Fruit fly (Drosophila melanogaster) whole organism, embryonic: Measurements from ENCODE around the gene CG5346.

Source experiments
- Atf6 ChIP-seq: fragments of 200-800 bp; sonication (Bioruptor generic); IDR thresholded peaks from 2 replicates; pipeline ENCODE4 v1.3.6; 2022; ENCODE audit warnings: missing biosample characterization, missing genetic modification characterization
- Bdp1 ChIP-seq: fragments of 200-800 bp; sonication (Bioruptor generic); optimal IDR thresholded peaks from 3 replicates; lab custom pipeline; 2016; ENCODE audit warnings: missing biosample characterization, missing genetic modification characterization
- CG11696 ChIP-seq: fragments of 200-800 bp; sonication (Bioruptor generic); IDR thresholded peaks from 2 replicates; pipeline ENCODE4 v1.3.6; 2022; ENCODE audit warnings: missing biosample characterization, missing genetic modification characterization
- CG12236 ChIP-seq: fragments of 200-800 bp; sonication (Bioruptor generic); optimal IDR thresholded peaks from 2 replicates; lab custom pipeline; 2016; ENCODE audit warnings: missing biosample characterization, missing genetic modification characterization
- CG14710 ChIP-seq: fragments of 200-800 bp; sonication (Bioruptor generic); optimal IDR thresholded peaks from 3 replicates; lab custom pipeline; 2019; ENCODE audit warnings: missing biosample characterization, mild to moderate bottlenecking, missing genetic modification characterization, moderate library complexity
- CG1529 ChIP-seq: fragments of 200-800 bp; sonication (Bioruptor generic); optimal IDR thresholded peaks from 3 replicates; lab custom pipeline; 2018; ENCODE audit warnings: missing biosample characterization, missing genetic modification characterization
- CG1647 ChIP-seq: fragments of 200-800 bp; sonication (Bioruptor generic); optimal IDR thresholded peaks from 3 replicates; lab custom pipeline; 2016; ENCODE audit warnings: missing biosample characterization, missing genetic modification characterization
- CG16779 ChIP-seq: fragments of 200-800 bp; sonication (Bioruptor generic); IDR thresholded peaks from 2 replicates; pipeline ENCODE4 v1.3.6; 2022; ENCODE audit warnings: missing biosample characterization, missing genetic modification characterization
- CG16813 ChIP-seq: fragments of 200-800 bp; sonication (Bioruptor generic); IDR thresholded peaks from 3 replicates; pipeline ENCODE4 v1.3.6; 2022; ENCODE audit warnings: missing biosample characterization, missing genetic modification characterization; ENCODE audit not compliant: partially characterized antibody
- CG18476 ChIP-seq: fragments of 200-800 bp; sonication (Bioruptor generic); optimal IDR thresholded peaks from 2 replicates; lab custom pipeline; 2016; ENCODE audit warnings: missing biosample characterization, mild to moderate bottlenecking, missing genetic modification characterization
- CG18599 ChIP-seq: fragments of 200-800 bp; sonication (Bioruptor generic); optimal IDR thresholded peaks from 3 replicates; lab custom pipeline; 2017; ENCODE audit warnings: missing biosample characterization, missing genetic modification characterization, mild to moderate bottlenecking, moderate library complexity, missing genetic modification reagents
- CG3995 ChIP-seq: fragments of 200-800 bp; sonication (Bioruptor generic); optimal IDR thresholded peaks from 3 replicates; lab custom pipeline; 2016; ENCODE audit warnings: missing biosample characterization, missing genetic modification characterization
- CG42726 ChIP-seq: fragments of 200-800 bp; sonication (Bioruptor generic); IDR thresholded peaks from 2 replicates; pipeline ENCODE4 v1.3.6; 2022; ENCODE audit warnings: missing biosample characterization, missing genetic modification characterization; ENCODE audit not compliant: partially characterized antibody
- CG4404 ChIP-seq: fragments of 200-800 bp; sonication (Bioruptor generic); IDR thresholded peaks from 2 replicates; pipeline ENCODE4 v1.3.6; 2022; ENCODE audit warnings: missing biosample characterization, missing genetic modification characterization
- CG5245 ChIP-seq: fragments of 200-800 bp; sonication (Bioruptor generic); optimal IDR thresholded peaks from 3 replicates; lab custom pipeline; 2016; ENCODE audit warnings: missing biosample characterization, missing genetic modification characterization
- CG5953 ChIP-seq: fragments of 200-800 bp; sonication (Bioruptor generic); IDR thresholded peaks from 2 replicates; pipeline ENCODE4 v1.3.6; 2022; ENCODE audit warnings: missing biosample characterization, missing genetic modification characterization
- CG7357 ChIP-seq: fragments of 200-800 bp; sonication (Bioruptor generic); IDR thresholded peaks from 3 replicates; pipeline ENCODE4 v1.3.6; 2022; ENCODE audit warnings: missing biosample characterization, missing genetic modification characterization
- CG8924 ChIP-seq: fragments of 200-800 bp; optimal IDR thresholded peaks from 3 replicates; lab custom pipeline; 2019; ENCODE audit warnings: missing biosample characterization, mild to moderate bottlenecking, missing genetic modification characterization, moderate library complexity
- CG9215 ChIP-seq: fragments of 200-800 bp; sonication (Bioruptor generic); IDR thresholded peaks from 2 replicates; pipeline ENCODE4 v1.3.6; 2022; ENCODE audit warnings: missing biosample characterization, missing genetic modification characterization
- CHES-1-like ChIP-seq: fragments of 200-800 bp; sonication (Bioruptor generic); optimal IDR thresholded peaks from 2 replicates; lab custom pipeline; 2016; ENCODE audit warnings: missing biosample characterization, missing genetic modification characterization
- Dll ChIP-seq: fragments of 200-800 bp; sonication (Bioruptor generic); IDR thresholded peaks from 4 replicates; pipeline ENCODE4 v1.3.6; 2022; ENCODE audit warnings: missing biosample characterization, missing genetic modification characterization; ENCODE audit not compliant: partially characterized antibody
- Ets97D ChIP-seq: fragments of 200-800 bp; sonication (Bioruptor generic); optimal IDR thresholded peaks from 3 replicates; lab custom pipeline; 2016; ENCODE audit warnings: missing biosample characterization, missing genetic modification characterization
- Jarid2 ChIP-seq: fragments of 200-800 bp; sonication (Bioruptor generic); optimal IDR thresholded peaks from 3 replicates; lab custom pipeline; 2017; ENCODE audit warnings: mild to moderate bottlenecking, missing biosample characterization, missing genetic modification reagents, missing genetic modification characterization
- NC2α ChIP-seq: fragments of 200-800 bp; sonication (Bioruptor generic); optimal IDR thresholded peaks from 2 replicates; lab custom pipeline; 2016; ENCODE audit warnings: missing biosample characterization, missing genetic modification characterization
- Oli ChIP-seq: fragments of 200-800 bp; sonication (Bioruptor generic); optimal IDR thresholded peaks from 2 replicates; lab custom pipeline; 2018; ENCODE audit warnings: missing biosample characterization, mild to moderate bottlenecking, missing genetic modification characterization, moderate library complexity
- Rx ChIP-seq: fragments of 200-800 bp; sonication (Bioruptor generic); IDR thresholded peaks from 2 replicates; pipeline ENCODE4 v1.3.6; 2022; ENCODE audit warnings: missing biosample characterization, missing genetic modification characterization
- Side ChIP-seq: fragments of 200-800 bp; sonication (Bioruptor generic); optimal IDR thresholded peaks from 2 replicates; lab custom pipeline; 2016; ENCODE audit warnings: missing biosample characterization, missing genetic modification characterization
- Sox102F ChIP-seq: fragments of 200-800 bp; sonication (Bioruptor generic); optimal IDR thresholded peaks from 2 replicates; lab custom pipeline; 2018; ENCODE audit warnings: missing biosample characterization, mild to moderate bottlenecking, missing genetic modification characterization, moderate library complexity
- ab ChIP-seq: fragments of 200-800 bp; sonication (Bioruptor generic); optimal IDR thresholded peaks from 2 replicates; lab custom pipeline; 2016; ENCODE audit warnings: missing biosample characterization, missing genetic modification characterization
- amos ChIP-seq: fragments of 200-800 bp; sonication (Bioruptor generic); IDR thresholded peaks from 2 replicates; pipeline ENCODE4 v1.3.6; 2022; ENCODE audit warnings: missing biosample characterization, missing genetic modification characterization; ENCODE audit not compliant: partially characterized antibody
- aop ChIP-seq: fragments of 200-800 bp; sonication (Bioruptor generic); IDR thresholded peaks from 2 replicates; pipeline ENCODE4 v1.3.6; 2022; ENCODE audit warnings: missing biosample characterization, missing genetic modification characterization
- bbx ChIP-seq: fragments of 200-800 bp; sonication (Bioruptor generic); IDR thresholded peaks from 2 replicates; pipeline ENCODE4 v1.3.6; 2022; ENCODE audit warnings: missing biosample characterization, missing genetic modification characterization; ENCODE audit not compliant: partially characterized antibody
- cato ChIP-seq: fragments of 200-800 bp; sonication (Bioruptor generic); optimal IDR thresholded peaks from 2 replicates; lab custom pipeline; 2016; ENCODE audit warnings: missing biosample characterization, missing genetic modification characterization, borderline replicate concordance
- chm ChIP-seq: fragments of 200-800 bp; sonication (Bioruptor generic); IDR thresholded peaks from 2 replicates; pipeline ENCODE4 v1.3.6; 2022; ENCODE audit warnings: missing biosample characterization, missing genetic modification characterization
- danr ChIP-seq: fragments of 200-800 bp; sonication (Bioruptor generic); IDR thresholded peaks from 2 replicates; pipeline ENCODE4 v1.3.6; 2022; ENCODE audit warnings: missing biosample characterization, missing genetic modification characterization
- gcm ChIP-seq: fragments of 200-800 bp; sonication (Bioruptor generic); optimal IDR thresholded peaks from 2 replicates; lab custom pipeline; 2019; ENCODE audit warnings: missing biosample characterization, mild to moderate bottlenecking, missing genetic modification characterization, moderate library complexity
- hbn ChIP-seq: fragments of 200-800 bp; sonication (Bioruptor generic); IDR thresholded peaks from 2 replicates; pipeline ENCODE4 v1.3.6; 2022; ENCODE audit warnings: missing biosample characterization, missing genetic modification characterization; ENCODE audit not compliant: partially characterized antibody
- hkb ChIP-seq, 2 experiments: fragments of 200-800 bp in 1 of 2; fragments of >200 bp in 1 of 2; sonication (Bioruptor generic) in 1 of 2; IDR thresholded peaks in 1 of 2; optimal IDR thresholded peaks in 1 of 2; 2 replicates each; pipeline versions ENCODE4 v1.3.6 to Lab custom; 2017 to 2022; ENCODE audit warnings: missing biosample characterization in 1 of 2, missing genetic modification characterization in 1 of 2
- lov ChIP-seq, 2 experiments: fragments of 200-800 bp in 1 of 2; fragments of >200 bp in 1 of 2; sonication (Bioruptor generic) in 1 of 2; IDR thresholded peaks in 1 of 2; optimal IDR thresholded peaks in 1 of 2; 2 replicates in 1 of 2; 3 replicates in 1 of 2; pipeline versions ENCODE4 v1.3.6 to Lab custom; 2017 to 2022; ENCODE audit warnings: missing biosample characterization in 1 of 2, missing genetic modification characterization in 1 of 2
- nmo ChIP-seq: fragments of 200-800 bp; sonication (Bioruptor generic); optimal IDR thresholded peaks from 2 replicates; lab custom pipeline; 2018; ENCODE audit warnings: missing biosample characterization, mild to moderate bottlenecking, missing genetic modification characterization, moderate library complexity
- pb ChIP-seq: fragments of 200-800 bp; sonication (Bioruptor generic); optimal IDR thresholded peaks from 3 replicates; lab custom pipeline; 2016; ENCODE audit warnings: missing biosample characterization, missing genetic modification characterization
- psq ChIP-seq: fragments of 200-800 bp; sonication (Bioruptor generic); optimal IDR thresholded peaks from 2 replicates; lab custom pipeline; 2017; ENCODE audit warnings: missing biosample characterization, missing genetic modification characterization
- ranshi ChIP-seq: fragments of 200-800 bp; sonication (Bioruptor generic); IDR thresholded peaks from 2 replicates; pipeline ENCODE4 v1.3.6; 2022; ENCODE audit warnings: missing biosample characterization, missing genetic modification characterization
- schlank ChIP-seq: fragments of 200-800 bp; sonication (Bioruptor generic); optimal IDR thresholded peaks from 2 replicates; lab custom pipeline; 2018; ENCODE audit warnings: missing biosample characterization, mild to moderate bottlenecking, missing genetic modification characterization
- tap ChIP-seq: fragments of 200-800 bp; optimal IDR thresholded peaks from 3 replicates; lab custom pipeline; 2019; ENCODE audit warnings: missing biosample characterization, mild to moderate bottlenecking, missing genetic modification characterization, moderate library complexity
- tin ChIP-seq: fragments of 200-800 bp; sonication (Bioruptor generic); optimal IDR thresholded peaks from 3 replicates; lab custom pipeline; 2016; ENCODE audit warnings: missing biosample characterization, missing genetic modification characterization
- tio ChIP-seq: fragments of 200-800 bp; sonication (Bioruptor generic); optimal IDR thresholded peaks from 2 replicates; lab custom pipeline; 2017; ENCODE audit warnings: missing biosample characterization, missing genetic modification characterization, inconsistent platforms
- tx ChIP-seq: fragments of 200-800 bp; sonication (Bioruptor generic); optimal IDR thresholded peaks from 2 replicates; lab custom pipeline; 2016; ENCODE audit warnings: missing biosample characterization, missing genetic modification characterization
- vvl ChIP-seq: fragments of 200-800 bp; sonication (Bioruptor generic); IDR thresholded peaks from 2 replicates; pipeline ENCODE4 v1.3.6; 2022; ENCODE audit warnings: missing biosample characterization, missing genetic modification characterization

The CG5346 gene

dm6 chr3R:22494523-22495309 is 33.7 kb downstream of the CG5346 start (continued):
- TF ChIP-seq CG5953 (GFP tag; lab: Robert Waterston, UW) (no peak), ranshi (GFP tag; lab: Robert Waterston, UW) (no peak), amos (GFP tag; lab: Robert Waterston, UW) (no peak), psq (GFP tag; lab: Kevin White, UChicago) (no peak), pb (GFP tag; lab: Kevin White, UChicago) (no peak), CG1529 (GFP tag; lab: Kevin White, UChicago) (no peak), CG42726 (no peak), CG9215 (GFP tag; lab: Robert Waterston, UW) (peak; percentile 7; the same call in 1 of the 2 replicates), Jarid2 (GFP tag; lab: Kevin White, UChicago) (peak; percentile 35), CG14710 (tag; lab: Kevin White, UChicago) (peak; percentile 41), chm (GFP tag; lab: Robert Waterston, UW) (no peak), Oli (no peak), Atf6 (GFP tag; lab: Robert Waterston, UW) (0 out of 2 replicates have a peak, but pooled peaks have one; percentile 8), CG16779 (GFP tag; lab: Robert Waterston, UW) (no peak), cato (GFP tag; lab: Kevin White, UChicago) (no peak), CG11696 (GFP tag; lab: Robert Waterston, UW) (no peak), bbx (no peak), ab (GFP tag; lab: Kevin White, UChicago) (no peak), lov (optimal IDR thresholded peaks at IDR 0.05; lab: Kevin White, UChicago) (no peak), lov (GFP tag; IDR thresholded peaks at IDR 0.05; lab: Robert Waterston, UW) (no peak), schlank (tag; lab: Kevin White, UChicago) (no peak), Side (GFP tag; lab: Kevin White, UChicago) (no peak), CG18599 (GFP tag; lab: Kevin White, UChicago) (no peak), CG7357 (GFP tag; lab: Robert Waterston, UW) (no peak), CG12236 (GFP tag; lab: Kevin White, UChicago) (no peak), CG5245 (no peak), CG16813 (GFP tag; lab: Robert Waterston, UW) (no peak), hkb (optimal IDR thresholded peaks at IDR 0.05; lab: Kevin White, UChicago) (no peak), hkb (GFP tag; IDR thresholded peaks at IDR 0.05; lab: Robert Waterston, UW) (0 out of 2 replicates have a peak, but pooled peaks have one; percentile 7), tio (GFP tag; lab: Kevin White, UChicago) (no peak), CG8924 (tag; lab: Kevin White, UChicago) (peak; percentile 55), CG4404 (GFP tag; lab: Robert Waterston, UW) (no peak), hbn (GFP tag; lab: Robert Waterston, UW) (no peak), Bdp1 (GFP tag; lab: Kevin White, UChicago) (no peak), vvl (GFP tag; lab: Robert Waterston, UW) (peak; percentile 27; the same call in 1 of the 2 replicates), CG1647 (GFP tag; lab: Kevin White, UChicago) (no peak), Ets97D (GFP tag; lab: Kevin White, UChicago) (no peak), CHES-1-like (no peak), Sox102F (GFP tag; lab: Kevin White, UChicago) (no peak), tap (peak; percentile 36), aop (GFP tag; lab: Robert Waterston, UW) (no peak), CG3995 (GFP tag; lab: Kevin White, UChicago) (no peak), tin (GFP tag; lab: Kevin White, UChicago) (peak; percentile 36), danr (GFP tag; lab: Robert Waterston, UW) (no peak), Dll (GFP tag; lab: Robert Waterston, UW) (no peak), gcm (GFP tag; lab: Kevin White, UChicago) (no peak), Rx (no peak), tx (no peak), nmo (peak; percentile 50), NC2α (GFP tag; lab: Kevin White, UChicago) (no peak), CG18476 (GFP tag; lab: Kevin White, UChicago) (no peak)
